Fruit fly (Drosophila melanogaster) whole organism, prepupa: ENCODE results near the gene CG42716.

ENCODE experiments used
- CG10631 ChIP-seq: fragments of 200-800 bp; sonication (Bioruptor generic); optimal IDR thresholded peaks from 2 replicates; lab custom pipeline; 2016; ENCODE audit warnings: missing biosample characterization, missing genetic modification characterization
- CG10669 ChIP-seq: fragments of 200-800 bp; sonication (Bioruptor generic); optimal IDR thresholded peaks from 3 replicates; lab custom pipeline; 2018; ENCODE audit warnings: missing biosample characterization, mild to moderate bottlenecking, missing genetic modification characterization, moderate library complexity
- CG11294 ChIP-seq: fragments of 200-800 bp; sonication (Bioruptor generic); IDR thresholded peaks from 2 replicates; pipeline ENCODE4 v1.3.6; 2022; ENCODE audit warnings: missing biosample characterization, missing genetic modification characterization
- CG11762 ChIP-seq: fragments of 200-800 bp; sonication (Bioruptor generic); optimal IDR thresholded peaks from 3 replicates; lab custom pipeline; 2016; ENCODE audit warnings: missing biosample characterization, missing genetic modification characterization; ENCODE audit not compliant: insufficient read depth
- CG11902 ChIP-seq: fragments of 200-800 bp; sonication (Bioruptor generic); optimal IDR thresholded peaks from 3 replicates; lab custom pipeline; 2016; ENCODE audit warnings: missing biosample characterization, missing genetic modification characterization
- CG15336 ChIP-seq: fragments of 200-800 bp; sonication (Bioruptor generic); IDR thresholded peaks from 2 replicates; pipeline ENCODE4 v1.3.6; 2022; ENCODE audit warnings: missing biosample characterization, missing genetic modification characterization
- CG1621 ChIP-seq: fragments of 200-800 bp; sonication (Bioruptor generic); optimal IDR thresholded peaks from 3 replicates; lab custom pipeline; 2018; ENCODE audit warnings: missing biosample characterization, mild to moderate bottlenecking, missing genetic modification characterization
- CG16779 ChIP-seq: fragments of 200-800 bp; sonication (Bioruptor generic); optimal IDR thresholded peaks from 3 replicates; lab custom pipeline; 2017; ENCODE audit warnings: missing biosample characterization, mild to moderate bottlenecking, missing genetic modification characterization
- CG32006 ChIP-seq: fragments of 200-800 bp; sonication (Bioruptor generic); optimal IDR thresholded peaks from 3 replicates; lab custom pipeline; 2017; ENCODE audit warnings: missing biosample characterization, mild to moderate bottlenecking, missing genetic modification characterization
- CG34406 ChIP-seq: fragments of 200-800 bp; sonication (Bioruptor generic); optimal IDR thresholded peaks from 3 replicates; lab custom pipeline; 2016; ENCODE audit warnings: missing biosample characterization, missing genetic modification characterization
- CG3919 ChIP-seq: fragments of 200-800 bp; sonication (Bioruptor generic); optimal IDR thresholded peaks from 3 replicates; lab custom pipeline; 2016; ENCODE audit warnings: missing biosample characterization, missing genetic modification characterization
- CG4318 ChIP-seq: fragments of 200-800 bp; sonication (Bioruptor generic); optimal IDR thresholded peaks from 3 replicates; lab custom pipeline; 2017; ENCODE audit warnings: missing biosample characterization, mild to moderate bottlenecking, missing genetic modification characterization
- CG6163 ChIP-seq: fragments of 200-800 bp; sonication (Bioruptor generic); IDR thresholded peaks from 3 replicates; pipeline ENCODE4 v1.3.6; 2022; ENCODE audit warnings: missing biosample characterization, missing genetic modification characterization
- CG6276 ChIP-seq: fragments of 200-800 bp; sonication (Bioruptor generic); optimal IDR thresholded peaks from 2 replicates; lab custom pipeline; 2017; ENCODE audit warnings: missing biosample characterization, mild to moderate bottlenecking, missing genetic modification characterization
- CG6792 ChIP-seq: fragments of 200-800 bp; sonication (Bioruptor generic); optimal IDR thresholded peaks from 3 replicates; lab custom pipeline; 2016; ENCODE audit warnings: missing biosample characterization, missing genetic modification characterization
- CG8119 ChIP-seq: fragments of 200-800 bp; sonication (Bioruptor generic); IDR thresholded peaks from 3 replicates; pipeline ENCODE4 v1.3.6; 2022; ENCODE audit warnings: missing biosample characterization, missing genetic modification characterization
- CG9139 ChIP-seq: fragments of 200-800 bp; sonication (Bioruptor generic); optimal IDR thresholded peaks from 3 replicates; lab custom pipeline; 2017; ENCODE audit warnings: missing biosample characterization, mild to moderate bottlenecking, missing genetic modification characterization
- Eip78C ChIP-seq: fragments of 200-800 bp; sonication (Bioruptor generic); peaks from one replicate; lab custom pipeline; 2016; ENCODE audit warnings: missing biosample characterization, missing genetic modification characterization
- Eip93F ChIP-seq: fragments of 200-800 bp; sonication (Bioruptor generic); optimal IDR thresholded peaks from 2 replicates; lab custom pipeline; 2016; ENCODE audit warnings: missing biosample characterization, mild to moderate bottlenecking, missing genetic modification characterization
- Ets96B ChIP-seq: fragments of 200-800 bp; optimal IDR thresholded peaks from 2 replicates; lab custom pipeline; 2019; ENCODE audit warnings: missing biosample characterization, mild to moderate bottlenecking, missing genetic modification characterization, moderate library complexity
- Gug ChIP-seq: fragments of 200-800 bp; sonication (Bioruptor generic); IDR thresholded peaks from 2 replicates; pipeline ENCODE4 v1.3.6; 2022; ENCODE audit warnings: missing biosample characterization, missing genetic modification characterization
- Hr39 ChIP-seq: fragments of 200-800 bp; sonication (Bioruptor generic); optimal IDR thresholded peaks from 2 replicates; lab custom pipeline; 2016; ENCODE audit warnings: missing biosample characterization, missing genetic modification characterization
- Hr4 ChIP-seq: fragments of 200-800 bp; sonication (Bioruptor generic); optimal IDR thresholded peaks from 3 replicates; lab custom pipeline; 2016; ENCODE audit warnings: missing biosample characterization, missing genetic modification characterization
- Lpt ChIP-seq: fragments of 200-800 bp; sonication (Bioruptor generic); optimal IDR thresholded peaks from 3 replicates; lab custom pipeline; 2016; ENCODE audit warnings: missing biosample characterization, missing genetic modification characterization
- Met ChIP-seq: fragments of 200-800 bp; sonication (Bioruptor generic); optimal IDR thresholded peaks from 3 replicates; lab custom pipeline; 2016; ENCODE audit warnings: missing biosample characterization, missing genetic modification characterization
- OdsH ChIP-seq: fragments of 200-800 bp; sonication (Bioruptor generic); optimal IDR thresholded peaks from 3 replicates; lab custom pipeline; 2016; ENCODE audit warnings: missing biosample characterization, missing genetic modification characterization
- Smox ChIP-seq: fragments of 200-800 bp; sonication (Bioruptor generic); optimal IDR thresholded peaks from 3 replicates; lab custom pipeline; 2016; ENCODE audit warnings: missing biosample characterization, missing genetic modification characterization
- Sox102F ChIP-seq: fragments of 200-800 bp; sonication (Bioruptor generic); optimal IDR thresholded peaks from 2 replicates; lab custom pipeline; 2016; ENCODE audit warnings: missing biosample characterization, mild to moderate bottlenecking, missing genetic modification characterization
- Sox15 ChIP-seq: fragments of 200-800 bp; sonication (Bioruptor generic); optimal IDR thresholded peaks from 3 replicates; lab custom pipeline; 2016; ENCODE audit warnings: missing biosample characterization, missing genetic modification characterization
- acj6 ChIP-seq: fragments of 200-800 bp; sonication (Bioruptor generic); optimal IDR thresholded peaks from 3 replicates; lab custom pipeline; 2016; ENCODE audit warnings: missing biosample characterization, missing genetic modification characterization
- cyc ChIP-seq: fragments of 200-800 bp; sonication (Bioruptor generic); optimal IDR thresholded peaks from 3 replicates; lab custom pipeline; 2016; ENCODE audit warnings: missing biosample characterization, missing genetic modification characterization
- eg ChIP-seq: fragments of 200-800 bp; sonication (Bioruptor generic); IDR thresholded peaks from 3 replicates; pipeline ENCODE4 v1.3.6; 2022; ENCODE audit warnings: missing biosample characterization, missing genetic modification characterization
- esn ChIP-seq: fragments of 200-800 bp; sonication (Bioruptor generic); optimal IDR thresholded peaks from 2 replicates; lab custom pipeline; 2016; ENCODE audit warnings: missing biosample characterization, mild to moderate bottlenecking, missing genetic modification characterization, moderate library complexity
- fd59A ChIP-seq: fragments of 200-800 bp; sonication (Bioruptor generic); optimal IDR thresholded peaks from 2 replicates; lab custom pipeline; 2017; ENCODE audit warnings: missing biosample characterization, mild to moderate bottlenecking, missing genetic modification characterization, missing genetic modification reagents
- fd85E ChIP-seq: fragments of 200-800 bp; sonication (Bioruptor generic); optimal IDR thresholded peaks from 3 replicates; lab custom pipeline; 2016; ENCODE audit warnings: missing biosample characterization, missing genetic modification characterization
- fkh ChIP-seq: fragments of 200-800 bp; sonication (Bioruptor generic); optimal IDR thresholded peaks from 3 replicates; lab custom pipeline; 2017; ENCODE audit warnings: missing biosample characterization, mild to moderate bottlenecking, missing genetic modification characterization, moderate library complexity
- net ChIP-seq: fragments of 200-800 bp; sonication (Bioruptor generic); optimal IDR thresholded peaks from 3 replicates; lab custom pipeline; 2016; ENCODE audit warnings: missing biosample characterization, missing genetic modification characterization
- pdm3 ChIP-seq: fragments of 200-800 bp; sonication (Bioruptor generic); optimal IDR thresholded peaks from 3 replicates; lab custom pipeline; 2016; ENCODE audit warnings: missing biosample characterization, missing genetic modification characterization
- spab ChIP-seq: fragments of 200-800 bp; sonication (Bioruptor generic); optimal IDR thresholded peaks from 2 replicates; lab custom pipeline; 2017; ENCODE audit warnings: missing biosample characterization, mild to moderate bottlenecking, missing genetic modification characterization, missing genetic modification reagents
- svp ChIP-seq: fragments of 200-800 bp; sonication (Bioruptor generic); peaks from one replicate; lab custom pipeline; 2016; ENCODE audit warnings: missing biosample characterization, missing genetic modification characterization
- topi ChIP-seq: fragments of 200-800 bp; sonication (Bioruptor generic); optimal IDR thresholded peaks from 3 replicates; lab custom pipeline; 2016; ENCODE audit warnings: missing biosample characterization, missing genetic modification characterization
- vri ChIP-seq: fragments of 200-800 bp; sonication (Bioruptor generic); optimal IDR thresholded peaks from 3 replicates; lab custom pipeline; 2016; ENCODE audit warnings: missing biosample characterization, mild to moderate bottlenecking, missing genetic modification characterization

The CG42716 gene

dm6 chr3L:16018251-16018583, 15.4 kb upstream of the CG42716 start (continued):
- TF ChIP-seq net (GFP tag; lab: Kevin White, UChicago), result no peak
- TF ChIP-seq CG6163, result no peak
- TF ChIP-seq Gug (GFP tag; lab: Robert Waterston, UW), result no peak
- TF ChIP-seq Hr39 (GFP tag; lab: Kevin White, UChicago), result no peak
- no peak for TF ChIP-seq CG11902 (GFP tag; lab: Kevin White, UChicago)
- peak; percentile 49 for TF ChIP-seq Eip78C (GFP tag; lab: Kevin White, UChicago)
- no peak for TF ChIP-seq fd85E
- peak; percentile 5 for TF ChIP-seq CG3919 (GFP tag; lab: Kevin White, UChicago)
- no peak for TF ChIP-seq CG8119
- TF ChIP-seq Ets96B (tag; lab: Kevin White, UChicago), result no peak
- no peak for TF ChIP-seq CG9139
- no peak for TF ChIP-seq CG1621
- TF ChIP-seq Sox15 (GFP tag; lab: Kevin White, UChicago), result no peak
- no peak for TF ChIP-seq CG11294 (GFP tag; lab: Robert Waterston, UW)
- TF ChIP-seq topi (GFP tag; lab: Kevin White, UChicago), result peak; percentile 41
- TF ChIP-seq Lpt (GFP tag; lab: Kevin White, UChicago), result no peak
- TF ChIP-seq Hr4 (GFP tag; lab: Kevin White, UChicago), result no peak
- TF ChIP-seq fkh (GFP tag; lab: Kevin White, UChicago), result no peak
- 0 out of 2 replicates have a peak, but pooled peaks have one; percentile 14 for TF ChIP-seq CG15336 (GFP tag; lab: Robert Waterston, UW)
- no peak for TF ChIP-seq CG10631 (GFP tag; lab: Kevin White, UChicago)
- peak; percentile 14 for TF ChIP-seq CG32006 (GFP tag; lab: Kevin White, UChicago)
- no peak for TF ChIP-seq CG4318 (GFP tag; lab: Kevin White, UChicago)
- TF ChIP-seq Smox (GFP tag; lab: Kevin White, UChicago), result no peak
- no peak for TF ChIP-seq pdm3 (GFP tag; lab: Kevin White, UChicago)
- no peak for TF ChIP-seq CG6792
- no peak for TF ChIP-seq CG11762 (GFP tag; lab: Kevin White, UChicago)
- TF ChIP-seq fd59A, result no peak
- peak; percentile 70 for TF ChIP-seq svp (GFP tag; lab: Kevin White, UChicago)
- no peak for TF ChIP-seq OdsH
- no peak for TF ChIP-seq cyc
- no peak for TF ChIP-seq vri (GFP tag; lab: Kevin White, UChicago)
- peak; percentile 6 for TF ChIP-seq Met
- no peak for TF ChIP-seq spab (GFP tag; lab: Kevin White, UChicago)
- TF ChIP-seq eg, result no peak
- TF ChIP-seq CG16779 (tag; lab: Kevin White, UChicago), result no peak
- no peak for TF ChIP-seq Sox102F (GFP tag; lab: Kevin White, UChicago)
- TF ChIP-seq CG10669, result no peak
- TF ChIP-seq CG34406 (GFP tag; lab: Kevin White, UChicago), result no peak
- no peak for TF ChIP-seq acj6 (GFP tag; lab: Kevin White, UChicago)
- no peak for TF ChIP-seq CG6276 (GFP tag; lab: Kevin White, UChicago)

dm6 chr3L:16018721-16019120, 14.9 kb upstream of the CG42716 start:
- TF ChIP-seq Eip93F, result no peak
- no peak for TF ChIP-seq CG34406 (GFP tag; lab: Kevin White, UChicago)
- no peak for TF ChIP-seq Ets96B (tag; lab: Kevin White, UChicago)
- TF ChIP-seq Gug (GFP tag; lab: Robert Waterston, UW), result no peak
- TF ChIP-seq esn, result no peak
- no peak for TF ChIP-seq CG11294 (GFP tag; lab: Robert Waterston, UW)
